Fruit fly (Drosophila melanogaster) whole organism: ENCODE data around the gene Snx1.

Experiments used
- CG8478 ChIP-seq: fragments of >200 bp; optimal IDR thresholded peaks from 2 replicates; lab custom pipeline; 2018; ENCODE audit warnings: inconsistent platforms
- Dll ChIP-seq: fragments of >200 bp; optimal IDR thresholded peaks from 2 replicates; lab custom pipeline; 2017
- EcR ChIP-seq, 2 experiments: fragments of >200 bp; optimal IDR thresholded peaks; 2 replicates each; lab custom pipeline; 2017; ENCODE audit warnings: missing biosample characterization in 2 of 2, missing genetic modification characterization in 2 of 2, missing genetic modification reagents in 2 of 2
- psq ChIP-seq: fragments of >200 bp; optimal IDR thresholded peaks from 2 replicates; lab custom pipeline; 2017
- usp ChIP-seq: fragments of >200 bp; optimal IDR thresholded peaks from 2 replicates; lab custom pipeline; 2017; ENCODE audit warnings: missing biosample characterization, missing genetic modification characterization, mixed read lengths

dm6 chr2L:3435086-3435485, 14.4 kb upstream of the Snx1 start:
- TF ChIP-seq EcR (GFP tag; optimal IDR thresholded peaks at IDR 0.05; lab: Kevin White, UChicago) (no peak), psq (no peak), Dll (lab: Kevin White, UChicago) (no peak), CG8478 (lab: Kevin White, UChicago) (no peak), usp (GFP tag; lab: Kevin White, UChicago) (no peak)
